Worm (Caenorhabditis elegans) whole organism, late embryonic: Measurements from ENCODE around the gene tbb-1.
A peak's percentile ranks its signal among the peaks of the same experiment; 100 is the strongest.

Experiments
- ceh-6 ChIP-seq: fragments of 200-800 bp; sonication (Bioruptor generic); optimal IDR thresholded peaks from 2 replicates; lab custom pipeline; 2018; ENCODE audit warnings: mild to moderate bottlenecking, missing genetic modification characterization, missing compliant biosample characterization
- elt-2 ChIP-seq: sonication (generic microtip); optimal IDR thresholded peaks from 2 replicates; lab custom pipeline; 2016; ENCODE audit warnings: missing genetic modification reagents, missing genetic modification characterization, missing compliant biosample characterization
- fax-1 ChIP-seq: sonication (generic microtip); optimal IDR thresholded peaks from 2 replicates; lab custom pipeline; 2016; ENCODE audit warnings: missing genotype, missing genetic modification characterization, missing compliant biosample characterization

- peak; percentile 90 for TF ChIP-seq ceh-6 (GFP tag; lab: Kevin White, UChicago)
- TF ChIP-seq elt-2 (tag; lab: Kevin White, UChicago) = peak; percentile 99
- peak; percentile 92 for TF ChIP-seq fax-1 (tag; lab: Kevin White, UChicago)
Observed at ce11 chrIII:10759050-10760023, 17.1 kb upstream of the tbb-1 start, which contains the start of gene tasp-1.
